Fruit fly (Drosophila melanogaster) whole organism, prepupa: ENCODE results near the gene CG43181.
A peak's percentile ranks its signal among the peaks of the same experiment; 100 is the strongest.

Source experiments
- Blimp-1 ChIP-seq: fragments of 200-800 bp; sonication (Bioruptor generic); optimal IDR thresholded peaks from 3 replicates; lab custom pipeline; 2017; ENCODE audit warnings: missing biosample characterization, missing genetic modification characterization, mild to moderate bottlenecking, moderate library complexity, missing genetic modification reagents
- CG10631 ChIP-seq: fragments of 200-800 bp; sonication (Bioruptor generic); optimal IDR thresholded peaks from 2 replicates; lab custom pipeline; 2016; ENCODE audit warnings: missing biosample characterization, missing genetic modification characterization
- CG10669 ChIP-seq: fragments of 200-800 bp; sonication (Bioruptor generic); optimal IDR thresholded peaks from 3 replicates; lab custom pipeline; 2018; ENCODE audit warnings: missing biosample characterization, mild to moderate bottlenecking, missing genetic modification characterization, moderate library complexity
- CG11294 ChIP-seq: fragments of 200-800 bp; sonication (Bioruptor generic); IDR thresholded peaks from 2 replicates; pipeline ENCODE4 v1.3.6; 2022; ENCODE audit warnings: missing biosample characterization, missing genetic modification characterization
- CG15336 ChIP-seq: fragments of 200-800 bp; sonication (Bioruptor generic); IDR thresholded peaks from 2 replicates; pipeline ENCODE4 v1.3.6; 2022; ENCODE audit warnings: missing biosample characterization, missing genetic modification characterization
- CG1621 ChIP-seq: fragments of 200-800 bp; sonication (Bioruptor generic); optimal IDR thresholded peaks from 3 replicates; lab custom pipeline; 2018; ENCODE audit warnings: missing biosample characterization, mild to moderate bottlenecking, missing genetic modification characterization
- CG3032 ChIP-seq: fragments of 200-800 bp; optimal IDR thresholded peaks from 2 replicates; lab custom pipeline; 2019; ENCODE audit warnings: missing biosample characterization, mild to moderate bottlenecking, missing genetic modification characterization, moderate library complexity
- CG32006 ChIP-seq: fragments of 200-800 bp; sonication (Bioruptor generic); optimal IDR thresholded peaks from 3 replicates; lab custom pipeline; 2017; ENCODE audit warnings: missing biosample characterization, mild to moderate bottlenecking, missing genetic modification characterization
- CG34406 ChIP-seq: fragments of 200-800 bp; sonication (Bioruptor generic); optimal IDR thresholded peaks from 3 replicates; lab custom pipeline; 2016; ENCODE audit warnings: missing biosample characterization, missing genetic modification characterization
- CG3919 ChIP-seq: fragments of 200-800 bp; sonication (Bioruptor generic); optimal IDR thresholded peaks from 3 replicates; lab custom pipeline; 2016; ENCODE audit warnings: missing biosample characterization, missing genetic modification characterization
- CG4318 ChIP-seq: fragments of 200-800 bp; sonication (Bioruptor generic); optimal IDR thresholded peaks from 3 replicates; lab custom pipeline; 2017; ENCODE audit warnings: missing biosample characterization, mild to moderate bottlenecking, missing genetic modification characterization
- CG6792 ChIP-seq: fragments of 200-800 bp; sonication (Bioruptor generic); optimal IDR thresholded peaks from 3 replicates; lab custom pipeline; 2016; ENCODE audit warnings: missing biosample characterization, missing genetic modification characterization
- CG6808 ChIP-seq: fragments of 200-800 bp; sonication (Bioruptor generic); optimal IDR thresholded peaks from 3 replicates; lab custom pipeline; 2017; ENCODE audit warnings: missing biosample characterization, missing genetic modification characterization, mild to moderate bottlenecking, moderate library complexity, missing genetic modification reagents
- CG7368 ChIP-seq: fragments of 200-800 bp; sonication (Bioruptor generic); optimal IDR thresholded peaks from 3 replicates; lab custom pipeline; 2016; ENCODE audit warnings: missing biosample characterization, missing genetic modification characterization
- CG8119 ChIP-seq: fragments of 200-800 bp; sonication (Bioruptor generic); IDR thresholded peaks from 3 replicates; pipeline ENCODE4 v1.3.6; 2022; ENCODE audit warnings: missing biosample characterization, missing genetic modification characterization
- CG8632 ChIP-seq: fragments of 200-800 bp; sonication (Bioruptor generic); optimal IDR thresholded peaks from 3 replicates; lab custom pipeline; 2016; ENCODE audit warnings: missing biosample characterization, missing genetic modification characterization
- Eip75B ChIP-seq: fragments of 200-800 bp; sonication (Bioruptor generic); optimal IDR thresholded peaks from 3 replicates; lab custom pipeline; 2016; ENCODE audit warnings: missing biosample characterization, missing genetic modification characterization
- Eip78C ChIP-seq: fragments of 200-800 bp; sonication (Bioruptor generic); peaks from one replicate; lab custom pipeline; 2016; ENCODE audit warnings: missing biosample characterization, missing genetic modification characterization
- Eip93F ChIP-seq: fragments of 200-800 bp; sonication (Bioruptor generic); optimal IDR thresholded peaks from 2 replicates; lab custom pipeline; 2016; ENCODE audit warnings: missing biosample characterization, mild to moderate bottlenecking, missing genetic modification characterization
- Ets96B ChIP-seq: fragments of 200-800 bp; optimal IDR thresholded peaks from 2 replicates; lab custom pipeline; 2019; ENCODE audit warnings: missing biosample characterization, mild to moderate bottlenecking, missing genetic modification characterization, moderate library complexity
- Hr38 ChIP-seq: sonication (Bioruptor generic); optimal IDR thresholded peaks from 2 replicates; lab custom pipeline; 2016; ENCODE audit warnings: missing biosample characterization, missing genetic modification characterization
- Hr39 ChIP-seq: fragments of 200-800 bp; sonication (Bioruptor generic); optimal IDR thresholded peaks from 2 replicates; lab custom pipeline; 2016; ENCODE audit warnings: missing biosample characterization, missing genetic modification characterization
- Lpt ChIP-seq: fragments of 200-800 bp; sonication (Bioruptor generic); optimal IDR thresholded peaks from 3 replicates; lab custom pipeline; 2016; ENCODE audit warnings: missing biosample characterization, missing genetic modification characterization
- Met ChIP-seq: fragments of 200-800 bp; sonication (Bioruptor generic); optimal IDR thresholded peaks from 3 replicates; lab custom pipeline; 2016; ENCODE audit warnings: missing biosample characterization, missing genetic modification characterization
- OdsH ChIP-seq: fragments of 200-800 bp; sonication (Bioruptor generic); optimal IDR thresholded peaks from 3 replicates; lab custom pipeline; 2016; ENCODE audit warnings: missing biosample characterization, missing genetic modification characterization
- Smox ChIP-seq: fragments of 200-800 bp; sonication (Bioruptor generic); optimal IDR thresholded peaks from 3 replicates; lab custom pipeline; 2016; ENCODE audit warnings: missing biosample characterization, missing genetic modification characterization
- Sox102F ChIP-seq: fragments of 200-800 bp; sonication (Bioruptor generic); optimal IDR thresholded peaks from 2 replicates; lab custom pipeline; 2016; ENCODE audit warnings: missing biosample characterization, mild to moderate bottlenecking, missing genetic modification characterization
- Sox14 ChIP-seq: fragments of 200-800 bp; sonication (Bioruptor generic); optimal IDR thresholded peaks from 3 replicates; lab custom pipeline; 2016; ENCODE audit warnings: missing biosample characterization, missing genetic modification characterization
- Sox15 ChIP-seq: fragments of 200-800 bp; sonication (Bioruptor generic); optimal IDR thresholded peaks from 3 replicates; lab custom pipeline; 2016; ENCODE audit warnings: missing biosample characterization, missing genetic modification characterization
- acj6 ChIP-seq: fragments of 200-800 bp; sonication (Bioruptor generic); optimal IDR thresholded peaks from 3 replicates; lab custom pipeline; 2016; ENCODE audit warnings: missing biosample characterization, missing genetic modification characterization
- dac ChIP-seq: fragments of 200-800 bp; sonication (Bioruptor generic); optimal IDR thresholded peaks from 2 replicates; lab custom pipeline; 2017; ENCODE audit warnings: missing biosample characterization, mild to moderate bottlenecking, missing genetic modification characterization
- dsx ChIP-seq: fragments of 200-800 bp; optimal IDR thresholded peaks from 3 replicates; lab custom pipeline; 2019; ENCODE audit warnings: missing biosample characterization, mild to moderate bottlenecking, missing genetic modification characterization, moderate library complexity; ENCODE audit not compliant: poor library complexity, severe bottlenecking
- esn ChIP-seq: fragments of 200-800 bp; sonication (Bioruptor generic); optimal IDR thresholded peaks from 2 replicates; lab custom pipeline; 2016; ENCODE audit warnings: missing biosample characterization, mild to moderate bottlenecking, missing genetic modification characterization, moderate library complexity
- fd59A ChIP-seq: fragments of 200-800 bp; sonication (Bioruptor generic); optimal IDR thresholded peaks from 2 replicates; lab custom pipeline; 2017; ENCODE audit warnings: missing biosample characterization, mild to moderate bottlenecking, missing genetic modification characterization, missing genetic modification reagents
- fd85E ChIP-seq: fragments of 200-800 bp; sonication (Bioruptor generic); optimal IDR thresholded peaks from 3 replicates; lab custom pipeline; 2016; ENCODE audit warnings: missing biosample characterization, missing genetic modification characterization
- lz ChIP-seq: fragments of 200-800 bp; sonication (Bioruptor generic); optimal IDR thresholded peaks from 3 replicates; lab custom pipeline; 2016; ENCODE audit warnings: missing biosample characterization, missing genetic modification characterization
- net ChIP-seq: fragments of 200-800 bp; sonication (Bioruptor generic); optimal IDR thresholded peaks from 3 replicates; lab custom pipeline; 2016; ENCODE audit warnings: missing biosample characterization, missing genetic modification characterization
- salr ChIP-seq, 2 experiments: fragments of 200-800 bp; sonication (Bioruptor generic); optimal IDR thresholded peaks; 3 replicates each; lab custom pipeline; 2016 to 2018; ENCODE audit warnings: missing biosample characterization in 2 of 2, missing genetic modification characterization in 2 of 2, mild to moderate bottlenecking in 1 of 2
- spab ChIP-seq: fragments of 200-800 bp; sonication (Bioruptor generic); optimal IDR thresholded peaks from 2 replicates; lab custom pipeline; 2017; ENCODE audit warnings: missing biosample characterization, mild to moderate bottlenecking, missing genetic modification characterization, missing genetic modification reagents
- ss ChIP-seq, 2 experiments: fragments of 200-800 bp; sonication (Bioruptor generic); optimal IDR thresholded peaks; 2 replicates in 1 of 2; 3 replicates in 1 of 2; lab custom pipeline; 2017 to 2018; ENCODE audit warnings: mild to moderate bottlenecking in 2 of 2, missing biosample characterization in 2 of 2, missing genetic modification characterization in 2 of 2, moderate library complexity in 1 of 2
- svp ChIP-seq: fragments of 200-800 bp; sonication (Bioruptor generic); peaks from one replicate; lab custom pipeline; 2016; ENCODE audit warnings: missing biosample characterization, missing genetic modification characterization
- topi ChIP-seq: fragments of 200-800 bp; sonication (Bioruptor generic); optimal IDR thresholded peaks from 3 replicates; lab custom pipeline; 2016; ENCODE audit warnings: missing biosample characterization, missing genetic modification characterization

The CG43181 gene

DNA sequence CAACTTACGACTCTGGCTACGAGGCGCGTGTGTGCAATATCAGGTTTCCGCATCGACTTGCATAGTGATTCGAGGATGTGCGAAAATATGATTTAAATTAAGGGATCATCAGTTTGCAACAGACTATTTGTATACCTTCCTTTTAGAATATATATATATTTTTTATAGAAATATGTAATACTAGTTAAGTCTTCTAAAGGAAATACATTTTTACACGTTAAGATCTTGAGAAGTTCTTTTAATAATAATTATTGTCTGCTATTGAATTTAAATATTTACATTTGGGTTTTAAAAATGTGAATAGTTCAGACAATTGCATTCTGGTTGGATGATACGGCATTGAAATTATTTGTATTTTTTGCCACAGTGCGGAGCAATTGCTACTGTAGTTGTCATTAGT, 16.5 kb downstream of the CG43181 start (continued):
- TF ChIP-seq acj6 (GFP tag; lab: Kevin White, UChicago) (peak; percentile 20), net (peak; percentile 5), Sox15 (GFP tag; lab: Kevin White, UChicago) (peak; percentile 8), Eip75B (peak; percentile 6), topi (GFP tag; lab: Kevin White, UChicago) (peak; percentile 36), CG10631 (GFP tag; lab: Kevin White, UChicago) (peak; percentile 57), CG6792 (GFP tag; lab: Kevin White, UChicago) (peak; percentile 38), CG3032 (peak; percentile 52), Blimp-1 (GFP tag; lab: Kevin White, UChicago) (no peak), salr (GFP tag; optimal IDR thresholded peaks at IDR 0.05; lab: Kevin White, UChicago) (peak in 1 of 2 experiments; percentile 22), CG1621 (tag; lab: Kevin White, UChicago) (no peak), CG6808 (GFP tag; lab: Kevin White, UChicago) (peak; percentile 42), Sox102F (GFP tag; lab: Kevin White, UChicago) (peak; percentile 26), lz (GFP tag; lab: Kevin White, UChicago) (no peak)

DNA sequence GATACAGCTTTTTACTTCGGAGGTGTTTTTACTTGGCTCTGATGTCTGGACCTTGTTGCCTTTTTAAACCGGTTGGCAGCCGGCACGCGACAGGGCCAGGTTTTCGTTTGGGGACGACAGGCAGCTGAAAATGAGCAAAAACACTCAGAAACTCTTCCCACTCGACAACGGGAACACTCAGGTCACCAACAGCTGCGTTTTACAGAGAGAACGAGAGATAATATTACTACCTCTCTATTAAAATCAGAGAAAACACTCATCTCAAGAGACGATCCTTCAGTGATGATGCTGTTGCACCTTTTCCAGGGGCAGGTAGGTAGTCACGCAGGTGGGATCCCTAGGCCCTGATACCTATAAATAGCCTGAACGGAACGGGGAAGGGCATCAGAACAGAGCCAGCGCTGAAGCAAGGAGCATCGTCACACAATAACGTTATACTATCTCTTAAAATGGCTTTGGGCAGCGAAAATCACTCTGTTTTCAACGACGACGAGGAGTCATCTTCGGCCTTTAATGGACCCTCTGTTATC, 19.3 kb downstream of the CG43181 start, which contains the start of gene ac:
TSS of gene ac (plus strand) at position 387 of the 530 bp plus-strand sequence.
- TF ChIP-seq Eip78C (GFP tag; lab: Kevin White, UChicago) (peak; percentile 28), ss (GFP tag; optimal IDR thresholded peaks at IDR 0.05; lab: Kevin White, UChicago) (peak in 1 of 2 experiments; percentile 63), CG34406 (GFP tag; lab: Kevin White, UChicago) (no peak), Eip93F (GFP tag; lab: Kevin White, UChicago) (no peak)

- TF ChIP-seq CG7368 (no peak), CG8632 (no peak), CG6808 (GFP tag; lab: Kevin White, UChicago) (no peak), CG3032 (no peak), Sox14 (GFP tag; lab: Kevin White, UChicago) (no peak), dsx (GFP tag; lab: Kevin White, UChicago) (no peak), CG1621 (tag; lab: Kevin White, UChicago) (no peak), Lpt (GFP tag; lab: Kevin White, UChicago) (no peak), CG4318 (GFP tag; lab: Kevin White, UChicago) (no peak), Hr39 (GFP tag; lab: Kevin White, UChicago) (no peak), CG8119 (GFP tag; lab: Robert Waterston, UW) (no peak), Hr38 (GFP tag; lab: Kevin White, UChicago) (no peak), CG34406 (GFP tag; lab: Kevin White, UChicago) (no peak), Smox (GFP tag; lab: Kevin White, UChicago) (no peak), fd85E (GFP tag; lab: Kevin White, UChicago) (no peak), topi (GFP tag; lab: Kevin White, UChicago) (no peak), ss (GFP tag; optimal IDR thresholded peaks at IDR 0.05; lab: Kevin White, UChicago) (no peak), Eip78C (GFP tag; lab: Kevin White, UChicago) (no peak), spab (GFP tag; lab: Kevin White, UChicago) (no peak), Met (GFP tag; lab: Kevin White, UChicago) (no peak)
These were observed 27.0 kb downstream of the CG43181 start for dm6 chrX:377388-377787.

DNA sequence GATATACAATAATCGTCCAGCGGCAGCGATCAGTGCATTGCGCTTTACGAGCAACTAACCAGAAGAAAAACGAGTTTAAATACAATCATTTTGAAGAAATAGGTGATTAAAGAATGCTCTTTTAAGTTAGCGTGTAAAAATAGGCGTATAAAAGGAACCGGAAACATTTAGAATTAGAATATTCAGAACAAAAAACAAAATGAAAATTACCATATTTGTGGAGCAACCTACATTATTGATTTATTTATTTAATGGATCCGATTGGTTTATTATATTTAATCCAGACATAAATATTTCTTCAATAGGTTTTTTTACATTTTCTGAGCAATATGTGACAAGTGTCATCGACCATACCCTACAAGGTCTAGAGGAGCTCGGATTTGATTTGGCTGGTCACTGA, 28.0 kb downstream of the CG43181 start:
- peak; percentile 8; the same call in 1 of the 2 replicates for TF ChIP-seq CG15336 (GFP tag; lab: Robert Waterston, UW)
- TF ChIP-seq acj6 (GFP tag; lab: Kevin White, UChicago) = no peak
- peak; percentile 42 for TF ChIP-seq CG32006 (GFP tag; lab: Kevin White, UChicago)
- TF ChIP-seq CG8632 = no peak
- no peak for TF ChIP-seq CG34406 (GFP tag; lab: Kevin White, UChicago)
- TF ChIP-seq CG3032 = peak; percentile 45
- TF ChIP-seq esn (GFP tag; lab: Kevin White, UChicago) = peak; percentile 3
- no peak for TF ChIP-seq Sox14 (GFP tag; lab: Kevin White, UChicago)
- peak; percentile 25 for TF ChIP-seq CG10669 (GFP tag; lab: Kevin White, UChicago)
- TF ChIP-seq dsx (GFP tag; lab: Kevin White, UChicago) = peak; percentile 38
- peak; percentile 33 for TF ChIP-seq svp (GFP tag; lab: Kevin White, UChicago)
- peak; percentile 20 for TF ChIP-seq CG3919
- peak; percentile 4 for TF ChIP-seq OdsH (GFP tag; lab: Kevin White, UChicago)
- no peak for TF ChIP-seq CG11294
- TF ChIP-seq salr (GFP tag; optimal IDR thresholded peaks at IDR 0.05; lab: Kevin White, UChicago) = peak in 1 of 2 experiments; percentile 19
- TF ChIP-seq CG10631 (GFP tag; lab: Kevin White, UChicago) = peak; percentile 50
- TF ChIP-seq Met (GFP tag; lab: Kevin White, UChicago) = peak; percentile 13
- no peak for TF ChIP-seq Smox (GFP tag; lab: Kevin White, UChicago)
- TF ChIP-seq dac (GFP tag; lab: Kevin White, UChicago) = no peak
- TF ChIP-seq fd59A (GFP tag; lab: Kevin White, UChicago) = peak; percentile 29
- TF ChIP-seq Ets96B (tag; lab: Kevin White, UChicago) = peak; percentile 50
- TF ChIP-seq Eip78C (GFP tag; lab: Kevin White, UChicago) = peak; percentile 85
